Fruit fly (Drosophila melanogaster) whole organism, prepupa: ENCODE measurements around the gene Rh4.

Experiments used
- Blimp-1 ChIP-seq: fragments of 200-800 bp; sonication (Bioruptor generic); optimal IDR thresholded peaks from 3 replicates; lab custom pipeline; 2017; ENCODE audit warnings: missing biosample characterization, missing genetic modification characterization, mild to moderate bottlenecking, moderate library complexity, missing genetic modification reagents
- CG10669 ChIP-seq: fragments of 200-800 bp; sonication (Bioruptor generic); optimal IDR thresholded peaks from 3 replicates; lab custom pipeline; 2018; ENCODE audit warnings: missing biosample characterization, mild to moderate bottlenecking, missing genetic modification characterization, moderate library complexity
- CG11294 ChIP-seq: fragments of 200-800 bp; sonication (Bioruptor generic); IDR thresholded peaks from 2 replicates; pipeline ENCODE4 v1.3.6; 2022; ENCODE audit warnings: missing biosample characterization, missing genetic modification characterization
- CG11902 ChIP-seq: fragments of 200-800 bp; sonication (Bioruptor generic); optimal IDR thresholded peaks from 3 replicates; lab custom pipeline; 2016; ENCODE audit warnings: missing biosample characterization, missing genetic modification characterization
- CG15336 ChIP-seq: fragments of 200-800 bp; sonication (Bioruptor generic); IDR thresholded peaks from 2 replicates; pipeline ENCODE4 v1.3.6; 2022; ENCODE audit warnings: missing biosample characterization, missing genetic modification characterization
- CG3032 ChIP-seq: fragments of 200-800 bp; optimal IDR thresholded peaks from 2 replicates; lab custom pipeline; 2019; ENCODE audit warnings: missing biosample characterization, mild to moderate bottlenecking, missing genetic modification characterization, moderate library complexity
- CG31627 ChIP-seq: fragments of 200-800 bp; sonication (Bioruptor generic); optimal IDR thresholded peaks from 3 replicates; lab custom pipeline; 2016; ENCODE audit warnings: missing biosample characterization, missing genetic modification characterization
- CG4318 ChIP-seq: fragments of 200-800 bp; sonication (Bioruptor generic); optimal IDR thresholded peaks from 3 replicates; lab custom pipeline; 2017; ENCODE audit warnings: missing biosample characterization, mild to moderate bottlenecking, missing genetic modification characterization
- CG6276 ChIP-seq: fragments of 200-800 bp; sonication (Bioruptor generic); optimal IDR thresholded peaks from 2 replicates; lab custom pipeline; 2017; ENCODE audit warnings: missing biosample characterization, mild to moderate bottlenecking, missing genetic modification characterization
- CG6792 ChIP-seq: fragments of 200-800 bp; sonication (Bioruptor generic); optimal IDR thresholded peaks from 3 replicates; lab custom pipeline; 2016; ENCODE audit warnings: missing biosample characterization, missing genetic modification characterization
- CG6808 ChIP-seq: fragments of 200-800 bp; sonication (Bioruptor generic); optimal IDR thresholded peaks from 3 replicates; lab custom pipeline; 2017; ENCODE audit warnings: missing biosample characterization, missing genetic modification characterization, mild to moderate bottlenecking, moderate library complexity, missing genetic modification reagents
- CG6854 ChIP-seq: fragments of 200-800 bp; sonication (Bioruptor generic); optimal IDR thresholded peaks from 2 replicates; lab custom pipeline; 2017; ENCODE audit warnings: missing biosample characterization, mild to moderate bottlenecking, missing genetic modification characterization
- CG7368 ChIP-seq: fragments of 200-800 bp; sonication (Bioruptor generic); optimal IDR thresholded peaks from 3 replicates; lab custom pipeline; 2016; ENCODE audit warnings: missing biosample characterization, missing genetic modification characterization
- CG8319 ChIP-seq: fragments of 200-800 bp; sonication (Bioruptor generic); optimal IDR thresholded peaks from 3 replicates; lab custom pipeline; 2016; ENCODE audit warnings: missing biosample characterization, missing genetic modification characterization
- CG8632 ChIP-seq: fragments of 200-800 bp; sonication (Bioruptor generic); optimal IDR thresholded peaks from 3 replicates; lab custom pipeline; 2016; ENCODE audit warnings: missing biosample characterization, missing genetic modification characterization
- Eip75B ChIP-seq: fragments of 200-800 bp; sonication (Bioruptor generic); optimal IDR thresholded peaks from 3 replicates; lab custom pipeline; 2016; ENCODE audit warnings: missing biosample characterization, missing genetic modification characterization
- Eip93F ChIP-seq: fragments of 200-800 bp; sonication (Bioruptor generic); optimal IDR thresholded peaks from 2 replicates; lab custom pipeline; 2016; ENCODE audit warnings: missing biosample characterization, mild to moderate bottlenecking, missing genetic modification characterization
- Ets21C ChIP-seq: fragments of 200-800 bp; sonication (Bioruptor generic); optimal IDR thresholded peaks from 3 replicates; lab custom pipeline; 2016; ENCODE audit warnings: missing biosample characterization, missing genetic modification characterization
- Ets96B ChIP-seq: fragments of 200-800 bp; optimal IDR thresholded peaks from 2 replicates; lab custom pipeline; 2019; ENCODE audit warnings: missing biosample characterization, mild to moderate bottlenecking, missing genetic modification characterization, moderate library complexity
- Hr4 ChIP-seq: fragments of 200-800 bp; sonication (Bioruptor generic); optimal IDR thresholded peaks from 3 replicates; lab custom pipeline; 2016; ENCODE audit warnings: missing biosample characterization, missing genetic modification characterization
- Lpt ChIP-seq: fragments of 200-800 bp; sonication (Bioruptor generic); optimal IDR thresholded peaks from 3 replicates; lab custom pipeline; 2016; ENCODE audit warnings: missing biosample characterization, missing genetic modification characterization
- Met ChIP-seq: fragments of 200-800 bp; sonication (Bioruptor generic); optimal IDR thresholded peaks from 3 replicates; lab custom pipeline; 2016; ENCODE audit warnings: missing biosample characterization, missing genetic modification characterization
- OdsH ChIP-seq: fragments of 200-800 bp; sonication (Bioruptor generic); optimal IDR thresholded peaks from 3 replicates; lab custom pipeline; 2016; ENCODE audit warnings: missing biosample characterization, missing genetic modification characterization
- Sox14 ChIP-seq: fragments of 200-800 bp; sonication (Bioruptor generic); optimal IDR thresholded peaks from 3 replicates; lab custom pipeline; 2016; ENCODE audit warnings: missing biosample characterization, missing genetic modification characterization
- Sox15 ChIP-seq: fragments of 200-800 bp; sonication (Bioruptor generic); optimal IDR thresholded peaks from 3 replicates; lab custom pipeline; 2016; ENCODE audit warnings: missing biosample characterization, missing genetic modification characterization
- acj6 ChIP-seq: fragments of 200-800 bp; sonication (Bioruptor generic); optimal IDR thresholded peaks from 3 replicates; lab custom pipeline; 2016; ENCODE audit warnings: missing biosample characterization, missing genetic modification characterization
- cyc ChIP-seq: fragments of 200-800 bp; sonication (Bioruptor generic); optimal IDR thresholded peaks from 3 replicates; lab custom pipeline; 2016; ENCODE audit warnings: missing biosample characterization, missing genetic modification characterization
- eg ChIP-seq: fragments of 200-800 bp; sonication (Bioruptor generic); IDR thresholded peaks from 3 replicates; pipeline ENCODE4 v1.3.6; 2022; ENCODE audit warnings: missing biosample characterization, missing genetic modification characterization
- fd85E ChIP-seq: fragments of 200-800 bp; sonication (Bioruptor generic); optimal IDR thresholded peaks from 3 replicates; lab custom pipeline; 2016; ENCODE audit warnings: missing biosample characterization, missing genetic modification characterization
- fkh ChIP-seq: fragments of 200-800 bp; sonication (Bioruptor generic); optimal IDR thresholded peaks from 3 replicates; lab custom pipeline; 2017; ENCODE audit warnings: missing biosample characterization, mild to moderate bottlenecking, missing genetic modification characterization, moderate library complexity
- spab ChIP-seq: fragments of 200-800 bp; sonication (Bioruptor generic); optimal IDR thresholded peaks from 2 replicates; lab custom pipeline; 2017; ENCODE audit warnings: missing biosample characterization, mild to moderate bottlenecking, missing genetic modification characterization, missing genetic modification reagents
- svp ChIP-seq: fragments of 200-800 bp; sonication (Bioruptor generic); peaks from one replicate; lab custom pipeline; 2016; ENCODE audit warnings: missing biosample characterization, missing genetic modification characterization

Gene Rh4

DNA sequence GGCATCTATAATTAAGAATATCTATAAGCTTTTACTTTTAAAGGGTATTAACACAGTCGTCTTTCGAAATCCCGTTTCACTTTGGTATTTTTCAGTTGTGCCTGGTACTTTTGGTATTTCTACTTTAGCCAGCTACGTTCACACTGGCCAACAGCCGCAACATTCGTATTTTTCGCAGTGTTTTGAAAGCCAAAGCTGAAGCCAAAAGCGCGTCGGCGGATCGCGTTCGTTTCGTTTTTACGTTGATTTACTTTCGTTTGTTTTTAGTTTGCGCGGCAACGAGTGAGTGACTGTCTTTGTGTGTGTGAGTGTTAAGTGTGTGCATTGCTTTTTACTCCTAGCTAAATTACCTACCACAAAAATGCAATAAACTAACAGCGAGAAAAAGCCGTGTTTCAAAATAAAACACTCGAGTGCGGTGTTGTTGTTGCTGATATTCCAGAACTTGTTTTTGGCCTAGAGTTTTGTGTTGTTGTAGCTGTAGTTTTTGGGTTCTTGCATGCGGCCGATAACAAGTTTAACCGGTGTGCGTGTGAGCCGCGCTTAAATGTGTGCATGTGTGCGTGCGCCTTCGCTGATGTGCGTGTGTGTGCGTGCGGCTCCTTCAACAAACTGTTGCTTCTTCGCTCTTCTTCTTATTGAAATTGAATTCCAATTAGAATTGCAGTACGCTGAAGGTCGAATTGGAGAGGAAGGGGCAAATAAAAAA lies 3.0 kb upstream of the Rh4 start, which contains the start of gene Lmpt (continued):
- no peak for TF ChIP-seq Sox14 (GFP tag; lab: Kevin White, UChicago)
- no peak for TF ChIP-seq CG10669 (GFP tag; lab: Kevin White, UChicago)
- TF ChIP-seq spab (GFP tag; lab: Kevin White, UChicago), result no peak
- no peak for TF ChIP-seq CG6276 (GFP tag; lab: Kevin White, UChicago)
- peak; percentile 12 for TF ChIP-seq Blimp-1 (GFP tag; lab: Kevin White, UChicago)
- no peak for TF ChIP-seq CG8319
- no peak for TF ChIP-seq fkh (GFP tag; lab: Kevin White, UChicago)
- no peak for TF ChIP-seq svp (GFP tag; lab: Kevin White, UChicago)

DNA sequence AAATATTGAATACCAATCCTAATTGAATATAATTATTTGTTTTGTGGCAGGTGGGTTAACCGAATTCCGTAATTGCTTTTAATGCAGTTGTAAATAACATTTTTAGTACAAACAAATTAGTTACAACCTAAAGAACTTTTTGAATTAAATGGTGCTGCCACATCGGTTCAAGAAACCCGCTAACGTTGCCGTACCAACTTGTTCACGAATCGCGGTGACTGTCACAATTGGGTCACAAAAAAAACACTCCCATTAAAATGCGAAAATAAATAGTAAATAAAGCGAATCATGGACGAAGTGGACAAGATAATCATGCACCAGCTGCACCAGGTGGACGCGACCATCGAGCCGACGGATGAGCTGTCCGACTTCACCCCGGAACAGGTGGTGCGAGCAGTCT lies 641 bp upstream of the Rh4 start, which contains the start of gene CG9951:
TSS of gene CG9951 (plus strand) at position 207 of the 400 bp plus-strand sequence.
- TF ChIP-seq Ets96B (tag; lab: Kevin White, UChicago) (no peak), fkh (GFP tag; lab: Kevin White, UChicago) (peak; percentile 38)

DNA sequence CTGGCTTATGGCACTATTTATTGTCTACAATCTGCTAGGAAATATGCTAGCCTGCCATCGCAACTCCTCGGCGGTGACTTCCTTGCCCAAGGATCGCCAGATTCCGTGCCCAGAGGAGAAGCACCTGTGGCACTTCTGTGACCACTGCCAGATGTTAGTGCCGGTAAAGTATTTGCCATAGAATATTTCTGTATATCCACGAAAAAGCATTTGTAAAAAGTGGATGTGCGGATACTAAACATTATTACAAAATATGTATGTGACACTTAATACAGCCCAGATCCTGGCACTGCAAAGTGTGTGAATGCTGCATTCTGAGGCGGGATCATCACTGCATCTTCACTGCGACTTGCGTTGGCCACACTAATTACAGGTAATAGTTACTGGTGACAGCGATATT lies 1.4 kb downstream of the Rh4 start:
- TF ChIP-seq Met (GFP tag; lab: Kevin White, UChicago), result no peak
- TF ChIP-seq CG15336 (GFP tag; lab: Robert Waterston, UW), result no peak
- no peak for TF ChIP-seq CG6792 (GFP tag; lab: Kevin White, UChicago)
- no peak for TF ChIP-seq Hr4 (GFP tag; lab: Kevin White, UChicago)
- TF ChIP-seq Lpt, result no peak
- TF ChIP-seq CG11294 (GFP tag; lab: Robert Waterston, UW), result no peak
- no peak for TF ChIP-seq eg (GFP tag; lab: Robert Waterston, UW)
- no peak for TF ChIP-seq Blimp-1 (GFP tag; lab: Kevin White, UChicago)
- no peak for TF ChIP-seq Eip75B (GFP tag; lab: Kevin White, UChicago)
- TF ChIP-seq Sox15 (GFP tag; lab: Kevin White, UChicago), result no peak
- TF ChIP-seq CG8319, result no peak
- no peak for TF ChIP-seq CG31627
- no peak for TF ChIP-seq svp (GFP tag; lab: Kevin White, UChicago)
- TF ChIP-seq Eip93F (GFP tag; lab: Kevin White, UChicago), result no peak
- TF ChIP-seq CG6808, result no peak
- TF ChIP-seq CG3032 (tag; lab: Kevin White, UChicago), result no peak
- no peak for TF ChIP-seq acj6 (GFP tag; lab: Kevin White, UChicago)
- TF ChIP-seq OdsH (GFP tag; lab: Kevin White, UChicago), result no peak

DNA sequence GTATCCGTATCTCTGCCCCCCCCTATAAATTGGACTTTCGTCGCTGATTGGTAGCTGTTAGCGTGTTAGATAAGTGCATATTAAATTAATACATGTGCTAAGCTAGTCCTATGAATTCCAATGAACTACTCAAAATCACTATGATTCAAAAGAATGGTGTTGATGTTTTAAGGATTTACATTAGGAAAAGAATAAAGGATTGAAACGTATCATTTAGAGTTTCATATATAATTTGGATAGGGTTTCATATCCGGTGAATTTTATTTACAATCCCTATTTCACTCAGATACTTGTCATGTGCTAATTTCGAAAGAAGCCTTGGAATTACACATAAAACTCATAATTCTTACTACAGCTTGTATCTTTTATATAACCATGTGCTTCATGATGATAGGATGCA lies 2.0 kb downstream of the Rh4 start, which contains the start of gene CG13029:
TSS of gene CG13029 (plus strand) at position 301 of the 400 bp plus-strand sequence.
- TF ChIP-seq CG10669 (GFP tag; lab: Kevin White, UChicago) (no peak), CG3032 (tag; lab: Kevin White, UChicago) (no peak), CG7368 (no peak), CG6854 (GFP tag; lab: Kevin White, UChicago) (no peak), cyc (no peak), Hr4 (GFP tag; lab: Kevin White, UChicago) (no peak), CG4318 (no peak), Ets21C (GFP tag; lab: Kevin White, UChicago) (no peak), Blimp-1 (GFP tag; lab: Kevin White, UChicago) (no peak), OdsH (GFP tag; lab: Kevin White, UChicago) (no peak), CG6792 (GFP tag; lab: Kevin White, UChicago) (no peak), spab (GFP tag; lab: Kevin White, UChicago) (no peak), fd85E (GFP tag; lab: Kevin White, UChicago) (no peak), CG8319 (no peak), CG8632 (no peak)

DNA sequence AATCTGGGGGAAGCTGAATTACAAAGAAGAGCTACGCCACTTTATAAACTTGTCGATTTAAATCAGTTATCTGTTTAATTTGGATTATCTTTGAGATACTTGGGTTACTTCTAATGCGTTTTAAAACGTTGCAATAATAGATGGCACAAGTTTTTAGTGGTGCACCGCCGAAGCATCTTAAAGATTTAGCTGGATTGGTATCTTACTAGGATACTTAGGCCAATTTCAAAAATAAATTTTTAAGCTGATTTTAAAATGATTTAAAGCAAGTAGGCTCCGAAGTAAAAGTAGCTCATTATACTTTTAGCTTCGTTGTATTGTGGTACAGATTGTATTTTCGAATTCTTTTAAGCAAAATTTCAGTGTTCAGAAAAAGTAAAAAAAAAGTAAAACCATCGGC lies 3.5 kb downstream of the Rh4 start, which contains the start of gene sinah:
TSS of gene sinah (plus strand) at position 301 of the 400 bp plus-strand sequence.
- TF ChIP-seq CG3032 (tag; lab: Kevin White, UChicago) (no peak), OdsH (GFP tag; lab: Kevin White, UChicago) (no peak), CG11902 (GFP tag; lab: Kevin White, UChicago) (no peak), CG8632 (no peak), CG6854 (GFP tag; lab: Kevin White, UChicago) (no peak)
- TF ChIP-seq, all 60 proteins: peak for 0
